Fruit fly (Drosophila melanogaster): Measurements from ENCODE around the gene trol.

DNA sequence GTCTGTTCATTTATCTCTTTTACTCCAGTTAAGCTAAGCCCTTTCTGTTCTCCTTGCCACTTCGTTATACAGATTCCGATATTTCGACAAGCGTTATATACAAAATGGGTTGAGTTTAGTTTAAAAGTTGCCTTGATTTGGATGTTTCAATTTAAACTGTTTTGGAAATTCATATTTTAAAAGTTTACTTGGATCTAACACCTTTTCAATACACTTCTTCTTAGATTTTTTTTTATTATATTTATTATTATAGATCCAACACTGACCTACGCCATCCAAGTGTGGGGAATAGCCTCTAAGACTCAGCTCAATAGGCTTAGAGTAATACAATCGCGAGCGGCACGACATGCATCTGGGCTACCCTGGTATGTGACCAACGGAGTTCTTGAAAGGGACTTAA lies 119.5 kb downstream of the trol start, which contains the start of gene CG32797:
- no peak for TF ChIP-seq CG8478 (optimal IDR thresholded peaks at IDR 0.05)
- no peak for TF ChIP-seq CTCF (optimal IDR thresholded peaks at IDR 0.05)
